Fruit fly (Drosophila melanogaster): ENCODE measurements around the gene 140up.
A peak's percentile ranks its signal among the peaks of the same experiment; 100 is the strongest.

- TF ChIP-seq HLH3B (GFP tag; IDR thresholded peaks at IDR 0.05) (no peak), trem (tag; optimal IDR thresholded peaks at IDR 0.05) (no peak), Tbp (GFP tag; optimal IDR thresholded peaks at IDR 0.05) (no peak), sens-2 (GFP tag; IDR thresholded peaks at IDR 0.05) (no peak), crol (GFP tag; IDR thresholded peaks at IDR 0.05) (peak; percentile 86), HmgD (GFP tag; optimal IDR thresholded peaks at IDR 0.05) (peak; percentile 25), dpn (GFP tag; optimal IDR thresholded peaks at IDR 0.05) (no peak), trh (GFP tag; optimal IDR thresholded peaks at IDR 0.05) (no peak), CG10366 (GFP tag; IDR thresholded peaks at IDR 0.05) (no peak), Hr78 (GFP tag; optimal IDR thresholded peaks at IDR 0.05) (no peak), zfh1 (GFP tag; IDR thresholded peaks at IDR 0.05) (0 out of 3 replicates have a peak, but pooled peaks have one; percentile 45), CG14667 (GFP tag; IDR thresholded peaks at IDR 0.05) (no peak)
These were observed 26.7 kb downstream of the 140up start for dm6 chr3R:14098527-14099109.

All from whole organism, embryonic.